Worm (Caenorhabditis elegans) whole organism, midembryonic: Measurements from ENCODE around the gene col-36.

ENCODE experiments used
- T22C8.4 ChIP-seq: fragments of 200-800 bp; sonication (Bioruptor generic); IDR thresholded peaks from 2 replicates; pipeline ENCODE4 v1.3.6; 2022; ENCODE audit warnings: missing genetic modification characterization, missing compliant biosample characterization
- cog-1 ChIP-seq: sonication (generic microtip); optimal IDR thresholded peaks from 2 replicates; lab custom pipeline; 2016; ENCODE audit warnings: missing genetic modification characterization, missing compliant biosample characterization
- flt-1 ChIP-seq: fragments of 200-800 bp; sonication (Bioruptor generic); IDR thresholded peaks from 2 replicates; pipeline ENCODE4 v1.3.6; 2022; ENCODE audit warnings: missing genetic modification characterization, missing compliant biosample characterization
- ztf-23 ChIP-seq: fragments of 200-800 bp; sonication (Bioruptor generic); IDR thresholded peaks from 2 replicates; pipeline ENCODE4 v1.3.6; 2022; ENCODE audit warnings: missing genetic modification reagents, missing genetic modification characterization, missing compliant biosample characterization

ce11 chrII:7212059-7212458 lies 43.4 kb upstream of the col-36 start, which contains the start of gene E04F6.9:
- TF ChIP-seq flt-1 (no peak), ztf-23 (GFP tag; lab: Robert Waterston, UW) (no peak), cog-1 (tag; lab: Kevin White, UChicago) (no peak), T22C8.4 (GFP tag; lab: Robert Waterston, UW) (no peak)
